Worm (Caenorhabditis elegans) whole organism, L1 larva: ENCODE results near the gene glt-5.
A peak's percentile ranks its signal among the peaks of the same experiment; 100 is the strongest.

Source experiments
- blmp-1 ChIP-seq: fragments of 150-350 bp; optimal IDR thresholded peaks from 2 replicates; lab custom pipeline; 2014; ENCODE audit warnings: missing biosample characterization, missing genetic modification characterization
- ceh-82 ChIP-seq, 3 experiments: fragments of 150-350 bp in 1 of 3; sonication (generic microtip) in 2 of 3; optimal IDR thresholded peaks; 2 replicates each; lab custom pipeline; 2014 to 2017; ENCODE audit warnings: missing biosample characterization in 3 of 3, missing genetic modification characterization in 3 of 3
- ceh-88 ChIP-seq: fragments of 200-800 bp; sonication (Bioruptor generic); IDR thresholded peaks from 2 replicates; pipeline ENCODE4 v1.3.6; 2022; ENCODE audit warnings: missing genetic modification characterization, missing compliant biosample characterization
- ces-1 ChIP-seq: fragments of 150-350 bp; optimal IDR thresholded peaks from 2 replicates; lab custom pipeline; 2014; ENCODE audit warnings: missing biosample characterization, missing genetic modification reagents, missing genetic modification characterization
- dpl-1 ChIP-seq, 3 experiments: fragments of 150-350 bp in 2 of 3; sonication (generic microtip) in 1 of 3; optimal IDR thresholded peaks; 2 replicates each; lab custom pipeline; 2014 to 2017; ENCODE audit warnings: missing biosample characterization in 3 of 3, missing genetic modification characterization in 3 of 3, missing genetic modification reagents in 3 of 3
- efl-1 ChIP-seq, 4 experiments: fragments of 150-350 bp; optimal IDR thresholded peaks in 3 of 4; peaks in 1 of 4; 1 replicate in 1 of 4; 2 replicates in 3 of 4; lab custom pipeline; 2014; ENCODE audit warnings: missing biosample characterization in 2 of 4, missing genetic modification characterization in 2 of 4, missing genetic modification reagents in 2 of 4
- egl-27 ChIP-seq, 2 experiments: fragments of 150-350 bp in 1 of 2; sonication (generic microtip); optimal IDR thresholded peaks; 3 replicates each; lab custom pipeline; 2017 to 2018; ENCODE audit warnings: missing biosample characterization in 2 of 2, missing genetic modification characterization in 2 of 2, missing genetic modification reagents in 2 of 2
- elt-2 ChIP-seq: sonication (generic microtip); optimal IDR thresholded peaks from 2 replicates; lab custom pipeline; 2016; ENCODE audit warnings: missing genetic modification characterization, mild to moderate bottlenecking, inconsistent platforms, missing compliant biosample characterization, missing genetic modification reagents
- elt-3 ChIP-seq, 6 experiments: fragments of 150-350 bp in 1 of 6; sonication (generic microtip); optimal IDR thresholded peaks; 2 replicates each; lab custom pipeline; 2017 to 2018; ENCODE audit warnings: missing biosample characterization in 6 of 6, missing genetic modification characterization in 6 of 6, inconsistent platforms in 1 of 6
- ets-5 ChIP-seq: fragments of 200-800 bp; sonication (Bioruptor generic); IDR thresholded peaks from 2 replicates; pipeline ENCODE4 v1.3.6; 2022; ENCODE audit warnings: missing genetic modification characterization, missing compliant biosample characterization
- fkh-10 ChIP-seq: sonication (generic microtip); optimal IDR thresholded peaks from 2 replicates; lab custom pipeline; 2017; ENCODE audit warnings: missing biosample characterization, missing genetic modification reagents, missing genetic modification characterization
- fos-1 ChIP-seq: fragments of 150-350 bp; optimal IDR thresholded peaks from 2 replicates; lab custom pipeline; 2014; ENCODE audit warnings: missing biosample characterization, missing genetic modification characterization
- grh-1 ChIP-seq: fragments of 200-800 bp; sonication (Bioruptor generic); IDR thresholded peaks from 2 replicates; pipeline ENCODE4 v1.3.6; 2022; ENCODE audit warnings: missing genetic modification reagents, missing genetic modification characterization, missing compliant biosample characterization
- hlh-17 ChIP-seq: fragments of 200-800 bp; sonication (Bioruptor generic); optimal IDR thresholded peaks from 2 replicates; lab custom pipeline; 2018; ENCODE audit warnings: missing genetic modification characterization, mild to moderate bottlenecking, missing compliant biosample characterization, moderate library complexity, borderline replicate concordance
- irx-1 ChIP-seq: sonication (generic microtip); optimal IDR thresholded peaks from 2 replicates; lab custom pipeline; 2016; ENCODE audit warnings: missing genetic modification characterization, missing compliant biosample characterization
- jun-1 ChIP-seq: fragments of 150-350 bp; optimal IDR thresholded peaks from 2 replicates; lab custom pipeline; 2014; ENCODE audit warnings: missing biosample characterization, missing genetic modification reagents, missing genetic modification characterization
- lin-15B ChIP-seq: fragments of 150-350 bp; sonication (generic microtip); optimal IDR thresholded peaks from 3 replicates; lab custom pipeline; 2014; ENCODE audit warnings: missing biosample characterization, missing genetic modification characterization
- lin-35 ChIP-seq, 2 experiments: fragments of 150-350 bp; optimal IDR thresholded peaks; 2 replicates each; lab custom pipeline; 2014; ENCODE audit warnings: missing biosample characterization in 2 of 2, missing genetic modification characterization in 2 of 2, missing genetic modification reagents in 2 of 2
- lin-39 ChIP-seq: fragments of 150-350 bp; optimal IDR thresholded peaks from 2 replicates; lab custom pipeline; 2014; ENCODE audit warnings: missing biosample characterization, missing genetic modification reagents, missing genetic modification characterization
- lsy-2 ChIP-seq, 2 experiments: fragments of 150-350 bp; optimal IDR thresholded peaks; 2 replicates each; lab custom pipeline; 2014; ENCODE audit warnings: missing biosample characterization in 2 of 2, missing genetic modification characterization in 2 of 2
- mab-9 ChIP-seq: fragments of 200-800 bp; sonication (Bioruptor generic); IDR thresholded peaks from 2 replicates; pipeline ENCODE4 v1.3.6; 2022; ENCODE audit warnings: missing genetic modification reagents, missing genetic modification characterization, missing compliant biosample characterization
- mep-1 ChIP-seq: fragments of 150-350 bp; optimal IDR thresholded peaks from 2 replicates; lab custom pipeline; 2014; ENCODE audit warnings: missing biosample characterization, missing genetic modification characterization
- nhr-11 ChIP-seq: fragments of 150-350 bp; optimal IDR thresholded peaks from 2 replicates; lab custom pipeline; 2014; ENCODE audit warnings: missing biosample characterization, missing genetic modification characterization
- nhr-12 ChIP-seq: sonication (generic microtip); optimal IDR thresholded peaks from 2 replicates; lab custom pipeline; 2017; ENCODE audit warnings: missing biosample characterization, missing genetic modification characterization
- nhr-19 ChIP-seq: fragments of 200-800 bp; sonication (Bioruptor generic); conservative IDR thresholded peaks from 2 replicates; pipeline ENCODE4 v1.3.6; 2022; ENCODE audit warnings: missing genetic modification characterization, missing compliant biosample characterization
- nhr-237 ChIP-seq: fragments of 150-350 bp; optimal IDR thresholded peaks from 2 replicates; lab custom pipeline; 2014; ENCODE audit warnings: missing biosample characterization, missing genetic modification characterization
- nhr-71 ChIP-seq: sonication (generic microtip); optimal IDR thresholded peaks from 2 replicates; lab custom pipeline; 2016; ENCODE audit warnings: mild to moderate bottlenecking, missing genetic modification characterization, moderate library complexity, missing compliant biosample characterization
- nhr-84 ChIP-seq: sonication (generic microtip); optimal IDR thresholded peaks from 2 replicates; lab custom pipeline; 2017; ENCODE audit warnings: missing biosample characterization, missing genetic modification characterization
- nhr-85 ChIP-seq: sonication (generic microtip); peaks from one replicate; lab custom pipeline; 2016; ENCODE audit warnings: missing genetic modification characterization, inconsistent platforms, missing compliant biosample characterization
- pag-3 ChIP-seq: sonication (generic microtip); optimal IDR thresholded peaks from 2 replicates; lab custom pipeline; 2017; ENCODE audit warnings: missing genetic modification characterization, mild to moderate bottlenecking, missing compliant biosample characterization, antibody characterized with exemption, borderline replicate concordance; ENCODE audit not compliant: insufficient read depth
- rnt-1 ChIP-seq: sonication (generic microtip); optimal IDR thresholded peaks from 2 replicates; lab custom pipeline; 2016; ENCODE audit warnings: mild to moderate bottlenecking, missing genetic modification characterization, moderate library complexity, missing compliant biosample characterization
- snpc-4 ChIP-seq: fragments of 150-350 bp; optimal IDR thresholded peaks from 2 replicates; lab custom pipeline; 2014; ENCODE audit warnings: missing biosample characterization, missing genetic modification characterization
- snu-23 ChIP-seq: sonication (generic microtip); optimal IDR thresholded peaks from 2 replicates; lab custom pipeline; 2016; ENCODE audit warnings: missing genetic modification characterization, missing compliant biosample characterization
- sptf-1 ChIP-seq: fragments of 150-350 bp; optimal IDR thresholded peaks from 2 replicates; lab custom pipeline; 2014; ENCODE audit warnings: missing biosample characterization, missing genetic modification characterization
- sup-37 ChIP-seq: fragments of 200-800 bp; sonication (Bioruptor generic); optimal IDR thresholded peaks from 2 replicates; lab custom pipeline; 2018; ENCODE audit warnings: mild to moderate bottlenecking, missing genetic modification characterization, missing compliant biosample characterization
- swsn-7 ChIP-seq: sonication (generic microtip); optimal IDR thresholded peaks from 2 replicates; lab custom pipeline; 2016; ENCODE audit warnings: missing genetic modification characterization, missing compliant biosample characterization
- unc-86 ChIP-seq: sonication (generic microtip); optimal IDR thresholded peaks from 2 replicates; lab custom pipeline; 2016; ENCODE audit warnings: missing genetic modification characterization, missing compliant biosample characterization
- unc-98 ChIP-seq: fragments of 200-800 bp; sonication (Bioruptor generic); IDR thresholded peaks from 2 replicates; pipeline ENCODE4 v1.3.6; 2022; ENCODE audit warnings: missing genetic modification characterization, missing compliant biosample characterization
- xbp-1 ChIP-seq: sonication (generic microtip); optimal IDR thresholded peaks from 2 replicates; lab custom pipeline; 2016; ENCODE audit warnings: missing genetic modification characterization, missing compliant biosample characterization
- zip-4 ChIP-seq: fragments of 200-800 bp; sonication (Bioruptor generic); optimal IDR thresholded peaks from 2 replicates; lab custom pipeline; 2018; ENCODE audit warnings: mild to moderate bottlenecking, missing genetic modification characterization, moderate library complexity, missing compliant biosample characterization

The glt-5 gene

ce11 chrII:9716417-9717039, 7.8 kb upstream of the glt-5 start, which contains the start of gene wee-1.3 (continued):
- TF ChIP-seq irx-1 (tag; lab: Kevin White, UChicago) = peak; percentile 61
- TF ChIP-seq lin-39 (tag; lab: Kevin White, UChicago) = peak; percentile 58
- peak in 3 of 6 experiments; percentile 49 to 81 (median 66) for TF ChIP-seq elt-3 (tag; optimal IDR thresholded peaks at IDR 0.05; lab: Kevin White, UChicago)
- TF ChIP-seq dpl-1 (GFP tag; optimal IDR thresholded peaks at IDR 0.05; lab: Kevin White, UChicago) = peak; percentile 99 to 100 (median 99)
- peak; percentile 77 for TF ChIP-seq blmp-1 (tag; lab: Kevin White, UChicago)
- TF ChIP-seq nhr-19 = peak; percentile 79
- peak; percentile 7 for TF ChIP-seq elt-2 (tag; lab: Kevin White, UChicago)
- TF ChIP-seq nhr-85 (tag; lab: Kevin White, UChicago) = peak; percentile 90
- TF ChIP-seq fkh-10 (GFP tag; lab: Kevin White, UChicago) = no peak
- peak; percentile 83 for TF ChIP-seq xbp-1 (tag; lab: Kevin White, UChicago)
- TF ChIP-seq mep-1 (tag; lab: Kevin White, UChicago) = peak; percentile 90
- peak; percentile 62 for TF ChIP-seq grh-1 (GFP tag; lab: Robert Waterston, UW)
- TF ChIP-seq nhr-84 (tag; lab: Kevin White, UChicago) = no peak
- TF ChIP-seq sup-37 = no peak
- peak; percentile 66 to 89 (median 69) for TF ChIP-seq ceh-82 (tag; optimal IDR thresholded peaks at IDR 0.05; lab: Kevin White, UChicago)
- peak; percentile 37 for TF ChIP-seq fos-1 (tag; lab: Kevin White, UChicago)
- peak; percentile 72 for TF ChIP-seq unc-86 (tag; lab: Kevin White, UChicago)
- TF ChIP-seq zip-4 = peak; percentile 29
- no peak for TF ChIP-seq ets-5 (GFP tag; lab: Robert Waterston, UW)
- no peak for TF ChIP-seq hlh-17
- peak; percentile 1 for TF ChIP-seq pag-3 (tag; lab: Kevin White, UChicago)
- TF ChIP-seq lin-15B (tag; lab: Kevin White, UChicago) = peak; percentile 73
- TF ChIP-seq unc-98 = no peak
- TF ChIP-seq rnt-1 (tag; lab: Kevin White, UChicago) = peak; percentile 90
- peak; percentile 65 for TF ChIP-seq snpc-4 (tag; lab: Kevin White, UChicago)
- TF ChIP-seq nhr-237 (tag; lab: Kevin White, UChicago) = peak; percentile 50
- TF ChIP-seq lin-35 (GFP tag; optimal IDR thresholded peaks at IDR 0.05; lab: Kevin White, UChicago) = peak; percentile 99 to 100

ce11 chrII:9713083-9713482, 4.4 kb upstream of the glt-5 start:
- TF ChIP-seq fos-1 (tag; lab: Kevin White, UChicago) (no peak), ces-1 (GFP tag; lab: Kevin White, UChicago) (no peak), mab-9 (GFP tag; lab: Robert Waterston, UW) (no peak), swsn-7 (no peak), efl-1 (optimal IDR thresholded peaks at IDR 0.05; lab: Kevin White, UChicago) (peak in 1 of 2 experiments; percentile 27), efl-1 (GFP tag; optimal IDR thresholded peaks at IDR 0.05 in 1 of 2; lab: Kevin White, UChicago) (peak in 1 of 2 experiments; percentile 24), nhr-12 (no peak), snu-23 (GFP tag; lab: Kevin White, UChicago) (peak; percentile 8), lin-35 (GFP tag; optimal IDR thresholded peaks at IDR 0.05; lab: Kevin White, UChicago) (peak in 1 of 2 experiments; percentile 55), lsy-2 (tag; optimal IDR thresholded peaks at IDR 0.05; lab: Kevin White, UChicago) (peak; percentile 14 to 18), nhr-11 (tag; lab: Kevin White, UChicago) (no peak), sptf-1 (tag; lab: Kevin White, UChicago) (no peak), dpl-1 (GFP tag; optimal IDR thresholded peaks at IDR 0.05; lab: Kevin White, UChicago) (peak in 2 of 3 experiments; percentile 3 to 18), nhr-71 (tag; lab: Kevin White, UChicago) (peak; percentile 12), jun-1 (tag; lab: Kevin White, UChicago) (no peak), ceh-88 (GFP tag; lab: Robert Waterston, UW) (no peak), nhr-85 (tag; lab: Kevin White, UChicago) (no peak), egl-27 (tag; optimal IDR thresholded peaks at IDR 0.05; lab: Kevin White, UChicago) (no peak)
